Worm (Caenorhabditis elegans): ENCODE results near the gene K07F5.22.

DNA sequence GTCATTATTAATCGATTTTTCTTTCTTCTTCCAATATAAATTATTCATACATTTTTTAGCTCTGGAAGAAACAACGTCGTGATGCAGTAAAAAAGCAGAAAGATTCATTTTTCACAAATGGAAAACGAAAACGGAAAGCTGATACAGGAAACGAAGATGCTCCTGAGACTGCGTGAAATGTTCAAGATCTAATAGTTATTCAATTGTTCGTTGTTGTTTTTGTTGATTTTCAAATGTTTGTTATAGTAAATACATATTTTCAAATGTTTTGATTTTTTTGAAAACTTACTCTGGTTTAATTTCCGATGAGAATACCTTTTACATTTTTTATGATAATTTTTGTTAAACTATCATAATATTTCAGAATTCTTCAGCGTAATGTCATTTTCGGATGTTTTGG is 1.1 kb upstream of the K07F5.22 start, which contains the start of gene K07F5.16:
- TF ChIP-seq lin-11 (tag; optimal IDR thresholded peaks at IDR 0.05): no peak
- TF ChIP-seq nfya-1 (tag; optimal IDR thresholded peaks at IDR 0.05): no peak
- TF ChIP-seq ahr-1 (tag; optimal IDR thresholded peaks at IDR 0.05): no peak
- no peak for TF ChIP-seq hlh-30 (tag; optimal IDR thresholded peaks at IDR 0.05; ENCODE audit: insufficient read depth)
- no peak for TF ChIP-seq dve-1 (tag; optimal IDR thresholded peaks at IDR 0.05)
- no peak for TF ChIP-seq pha-4 (tag; optimal IDR thresholded peaks at IDR 0.05)
- TF ChIP-seq ttx-3 (tag; optimal IDR thresholded peaks at IDR 0.05): no peak
- TF ChIP-seq fkh-10 (GFP tag; optimal IDR thresholded peaks at IDR 0.05): no peak

All from whole organism, late embryonic.